Fruit fly (Drosophila melanogaster) whole organism, embryonic: ENCODE measurements around the gene bun.

ENCODE experiments used
- Ada2b ChIP-seq: fragments of 200-800 bp; sonication (Bioruptor generic); IDR thresholded peaks from 2 replicates; pipeline ENCODE4 v1.3.6; 2022; ENCODE audit warnings: missing biosample characterization, missing genetic modification characterization
- Atf-2 ChIP-seq: fragments of 200-800 bp; sonication (Bioruptor generic); optimal IDR thresholded peaks from 2 replicates; lab custom pipeline; 2016; ENCODE audit warnings: missing biosample characterization, missing genetic modification characterization
- CG10147 ChIP-seq: fragments of 200-800 bp; sonication (Bioruptor generic); optimal IDR thresholded peaks from 2 replicates; lab custom pipeline; 2019; ENCODE audit warnings: missing biosample characterization, mild to moderate bottlenecking, missing genetic modification characterization, moderate library complexity
- CG10979 ChIP-seq: fragments of 200-800 bp; sonication (Bioruptor generic); optimal IDR thresholded peaks from 2 replicates; lab custom pipeline; 2018; ENCODE audit warnings: missing biosample characterization, mild to moderate bottlenecking, missing genetic modification characterization, moderate library complexity
- CG14441 ChIP-seq: fragments of 200-800 bp; sonication (Bioruptor generic); IDR thresholded peaks from 2 replicates; pipeline ENCODE4 v1.3.6; 2022; ENCODE audit warnings: missing biosample characterization, missing genetic modification characterization
- CG14860 ChIP-seq: fragments of 200-800 bp; sonication (Bioruptor generic); IDR thresholded peaks from 3 replicates; pipeline ENCODE4 v1.3.6; 2022; ENCODE audit warnings: missing biosample characterization, missing genetic modification characterization; ENCODE audit not compliant: partially characterized antibody
- CG15479 ChIP-seq: fragments of 200-800 bp; sonication (Bioruptor generic); optimal IDR thresholded peaks from 3 replicates; lab custom pipeline; 2019; ENCODE audit warnings: missing biosample characterization, mild to moderate bottlenecking, missing genetic modification characterization, moderate library complexity
- CG17328 ChIP-seq: fragments of 200-800 bp; sonication (Bioruptor generic); IDR thresholded peaks from 2 replicates; pipeline ENCODE4 v1.3.6; 2022; ENCODE audit warnings: missing biosample characterization, missing genetic modification characterization
- CG1792 ChIP-seq: fragments of 200-800 bp; sonication (Bioruptor generic); optimal IDR thresholded peaks from 2 replicates; lab custom pipeline; 2016; ENCODE audit warnings: missing biosample characterization, missing genetic modification characterization
- CG2120 ChIP-seq: fragments of 200-800 bp; sonication (Bioruptor generic); optimal IDR thresholded peaks from 3 replicates; lab custom pipeline; 2016; ENCODE audit warnings: missing biosample characterization, missing genetic modification characterization
- CG2129 ChIP-seq: fragments of 200-800 bp; sonication (Bioruptor generic); IDR thresholded peaks from 2 replicates; pipeline ENCODE4 v1.3.6; 2022; ENCODE audit warnings: missing biosample characterization, missing genetic modification characterization; ENCODE audit not compliant: partially characterized antibody
- CG31388 ChIP-seq: fragments of 200-800 bp; sonication (Bioruptor generic); optimal IDR thresholded peaks from 2 replicates; lab custom pipeline; 2016; ENCODE audit warnings: missing biosample characterization, missing genetic modification characterization
- CG3407 ChIP-seq: fragments of 200-800 bp; sonication (Bioruptor generic); optimal IDR thresholded peaks from 2 replicates; lab custom pipeline; 2018; ENCODE audit warnings: missing biosample characterization, mild to moderate bottlenecking, missing genetic modification characterization
- CG3838 ChIP-seq: fragments of 200-800 bp; sonication (Bioruptor generic); optimal IDR thresholded peaks from 3 replicates; lab custom pipeline; 2016; ENCODE audit warnings: missing biosample characterization, missing genetic modification characterization
- CG4404 ChIP-seq: fragments of 200-800 bp; sonication (Bioruptor generic); IDR thresholded peaks from 2 replicates; pipeline ENCODE4 v1.3.6; 2022; ENCODE audit warnings: missing biosample characterization, missing genetic modification characterization
- CG4730 ChIP-seq: fragments of 200-800 bp; sonication (Bioruptor generic); IDR thresholded peaks from 2 replicates; pipeline ENCODE4 v1.3.6; 2022; ENCODE audit warnings: missing biosample characterization, missing genetic modification characterization
- CG6689 ChIP-seq: fragments of 200-800 bp; sonication (Bioruptor generic); IDR thresholded peaks from 2 replicates; pipeline ENCODE4 v1.3.6; 2022; ENCODE audit warnings: missing biosample characterization, missing genetic modification characterization
- CG7786 ChIP-seq: fragments of 200-800 bp; sonication (Bioruptor generic); optimal IDR thresholded peaks from 2 replicates; lab custom pipeline; 2016; ENCODE audit warnings: missing biosample characterization, missing genetic modification characterization
- CG8944 ChIP-seq: fragments of 200-800 bp; sonication (Bioruptor generic); optimal IDR thresholded peaks from 3 replicates; lab custom pipeline; 2016; ENCODE audit warnings: missing biosample characterization, missing genetic modification characterization
- CG9727 ChIP-seq: fragments of 200-800 bp; sonication (Bioruptor generic); optimal IDR thresholded peaks from 3 replicates; lab custom pipeline; 2017; ENCODE audit warnings: missing biosample characterization, mild to moderate bottlenecking, missing genetic modification characterization
- Dek ChIP-seq: fragments of 200-800 bp; sonication (Bioruptor generic); optimal IDR thresholded peaks from 3 replicates; lab custom pipeline; 2019; ENCODE audit warnings: missing biosample characterization, mild to moderate bottlenecking, missing genetic modification characterization, moderate library complexity
- Doc3 ChIP-seq: fragments of 200-800 bp; sonication (Bioruptor generic); IDR thresholded peaks from 3 replicates; pipeline ENCODE4 v1.3.6; 2022; ENCODE audit warnings: missing biosample characterization, missing genetic modification characterization; ENCODE audit not compliant: partially characterized antibody
- Drgx ChIP-seq: fragments of 200-800 bp; sonication (Bioruptor generic); IDR thresholded peaks from 2 replicates; pipeline ENCODE4 v1.3.6; 2022; ENCODE audit warnings: missing biosample characterization, missing genetic modification characterization
- HHEX ChIP-seq: fragments of 200-800 bp; sonication (Bioruptor generic); optimal IDR thresholded peaks from 3 replicates; lab custom pipeline; 2017; ENCODE audit warnings: missing biosample characterization, mild to moderate bottlenecking, missing genetic modification characterization, missing genetic modification reagents
- HLH3B ChIP-seq: fragments of 200-800 bp; sonication (Bioruptor generic); IDR thresholded peaks from 2 replicates; pipeline ENCODE4 v1.3.6; 2022; ENCODE audit warnings: missing biosample characterization, missing genetic modification characterization
- HLH54F ChIP-seq: fragments of 200-800 bp; sonication (Bioruptor generic); optimal IDR thresholded peaks from 3 replicates; lab custom pipeline; 2016; ENCODE audit warnings: missing biosample characterization, missing genetic modification characterization
- HLHmδ ChIP-seq: fragments of 200-800 bp; sonication (Bioruptor generic); optimal IDR thresholded peaks from 2 replicates; lab custom pipeline; 2018; ENCODE audit warnings: missing biosample characterization, mild to moderate bottlenecking, missing genetic modification characterization, moderate library complexity
- Hr3 ChIP-seq: fragments of 200-800 bp; sonication (Bioruptor generic); optimal IDR thresholded peaks from 3 replicates; lab custom pipeline; 2016; ENCODE audit warnings: missing biosample characterization, missing genetic modification characterization
- Jarid2 ChIP-seq: fragments of 200-800 bp; sonication (Bioruptor generic); optimal IDR thresholded peaks from 3 replicates; lab custom pipeline; 2017; ENCODE audit warnings: mild to moderate bottlenecking, missing biosample characterization, missing genetic modification reagents, missing genetic modification characterization
- Max ChIP-seq: fragments of 200-800 bp; sonication (Bioruptor generic); optimal IDR thresholded peaks from 2 replicates; lab custom pipeline; 2016; ENCODE audit warnings: missing biosample characterization, mild to moderate bottlenecking, missing genetic modification characterization
- Neu2 ChIP-seq: fragments of 200-800 bp; sonication (Bioruptor generic); optimal IDR thresholded peaks from 3 replicates; lab custom pipeline; 2016; ENCODE audit warnings: missing biosample characterization, missing genetic modification characterization, borderline replicate concordance
- NfI ChIP-seq: fragments of 200-800 bp; sonication (Bioruptor generic); optimal IDR thresholded peaks from 3 replicates; lab custom pipeline; 2018; ENCODE audit warnings: missing biosample characterization, mild to moderate bottlenecking, missing genetic modification characterization, moderate library complexity
- Ravus ChIP-seq: fragments of 200-800 bp; sonication (Bioruptor generic); IDR thresholded peaks from 2 replicates; pipeline ENCODE4 v1.3.6; 2022; ENCODE audit warnings: missing biosample characterization, missing genetic modification characterization
- ab ChIP-seq: fragments of 200-800 bp; sonication (Bioruptor generic); optimal IDR thresholded peaks from 2 replicates; lab custom pipeline; 2016; ENCODE audit warnings: missing biosample characterization, missing genetic modification characterization
- amos ChIP-seq: fragments of 200-800 bp; sonication (Bioruptor generic); IDR thresholded peaks from 2 replicates; pipeline ENCODE4 v1.3.6; 2022; ENCODE audit warnings: missing biosample characterization, missing genetic modification characterization; ENCODE audit not compliant: partially characterized antibody
- chm ChIP-seq: fragments of 200-800 bp; sonication (Bioruptor generic); IDR thresholded peaks from 2 replicates; pipeline ENCODE4 v1.3.6; 2022; ENCODE audit warnings: missing biosample characterization, missing genetic modification characterization
- cwo ChIP-seq: fragments of 200-800 bp; sonication (Bioruptor generic); optimal IDR thresholded peaks from 3 replicates; lab custom pipeline; 2017; ENCODE audit warnings: missing biosample characterization, missing genetic modification characterization, mild to moderate bottlenecking, moderate library complexity, missing genetic modification reagents
- disco-r ChIP-seq: fragments of 200-800 bp; sonication (Bioruptor generic); optimal IDR thresholded peaks from 2 replicates; lab custom pipeline; 2016; ENCODE audit warnings: missing biosample characterization, missing genetic modification characterization
- ems ChIP-seq: fragments of 200-800 bp; sonication (Bioruptor generic); optimal IDR thresholded peaks from 3 replicates; lab custom pipeline; 2016; ENCODE audit warnings: missing biosample characterization, missing genetic modification characterization
- ewg ChIP-seq: fragments of 200-800 bp; sonication (Bioruptor generic); optimal IDR thresholded peaks from 3 replicates; lab custom pipeline; 2017; ENCODE audit warnings: mild to moderate bottlenecking, missing biosample characterization, missing genetic modification reagents, missing genetic modification characterization
- gsb ChIP-seq: fragments of 200-800 bp; sonication (Bioruptor generic); IDR thresholded peaks from 2 replicates; pipeline ENCODE4 v1.3.6; 2022; ENCODE audit warnings: missing biosample characterization, missing genetic modification characterization
- gsb-n ChIP-seq: fragments of 200-800 bp; sonication (Bioruptor generic); optimal IDR thresholded peaks from 3 replicates; lab custom pipeline; 2018; ENCODE audit warnings: missing biosample characterization, mild to moderate bottlenecking, missing genetic modification characterization
- org-1 ChIP-seq: fragments of 200-800 bp; sonication (Bioruptor generic); optimal IDR thresholded peaks from 2 replicates; lab custom pipeline; 2017; ENCODE audit warnings: missing biosample characterization, missing genetic modification characterization
- phol ChIP-seq: fragments of 200-800 bp; sonication (Bioruptor generic); optimal IDR thresholded peaks from 3 replicates; lab custom pipeline; 2018; ENCODE audit warnings: missing biosample characterization, mild to moderate bottlenecking, missing genetic modification characterization, moderate library complexity
- pzg ChIP-seq: fragments of 200-800 bp; sonication (Bioruptor generic); optimal IDR thresholded peaks from 3 replicates; lab custom pipeline; 2018; ENCODE audit warnings: missing biosample characterization, mild to moderate bottlenecking, missing genetic modification characterization, moderate library complexity
- tna ChIP-seq: fragments of 200-800 bp; sonication (Bioruptor generic); IDR thresholded peaks from 2 replicates; pipeline ENCODE4 v1.3.6; 2022; ENCODE audit warnings: missing biosample characterization, missing genetic modification characterization; ENCODE audit not compliant: partially characterized antibody
- twi ChIP-seq: fragments of 200-800 bp; optimal IDR thresholded peaks from 2 replicates; lab custom pipeline; 2019; ENCODE audit warnings: missing biosample characterization, mild to moderate bottlenecking, missing genetic modification characterization, moderate library complexity
- vfl ChIP-seq: fragments of 200-800 bp; sonication (Bioruptor generic); optimal IDR thresholded peaks from 2 replicates; lab custom pipeline; 2016; ENCODE audit warnings: missing biosample characterization, missing genetic modification characterization

The bun gene

DNA sequence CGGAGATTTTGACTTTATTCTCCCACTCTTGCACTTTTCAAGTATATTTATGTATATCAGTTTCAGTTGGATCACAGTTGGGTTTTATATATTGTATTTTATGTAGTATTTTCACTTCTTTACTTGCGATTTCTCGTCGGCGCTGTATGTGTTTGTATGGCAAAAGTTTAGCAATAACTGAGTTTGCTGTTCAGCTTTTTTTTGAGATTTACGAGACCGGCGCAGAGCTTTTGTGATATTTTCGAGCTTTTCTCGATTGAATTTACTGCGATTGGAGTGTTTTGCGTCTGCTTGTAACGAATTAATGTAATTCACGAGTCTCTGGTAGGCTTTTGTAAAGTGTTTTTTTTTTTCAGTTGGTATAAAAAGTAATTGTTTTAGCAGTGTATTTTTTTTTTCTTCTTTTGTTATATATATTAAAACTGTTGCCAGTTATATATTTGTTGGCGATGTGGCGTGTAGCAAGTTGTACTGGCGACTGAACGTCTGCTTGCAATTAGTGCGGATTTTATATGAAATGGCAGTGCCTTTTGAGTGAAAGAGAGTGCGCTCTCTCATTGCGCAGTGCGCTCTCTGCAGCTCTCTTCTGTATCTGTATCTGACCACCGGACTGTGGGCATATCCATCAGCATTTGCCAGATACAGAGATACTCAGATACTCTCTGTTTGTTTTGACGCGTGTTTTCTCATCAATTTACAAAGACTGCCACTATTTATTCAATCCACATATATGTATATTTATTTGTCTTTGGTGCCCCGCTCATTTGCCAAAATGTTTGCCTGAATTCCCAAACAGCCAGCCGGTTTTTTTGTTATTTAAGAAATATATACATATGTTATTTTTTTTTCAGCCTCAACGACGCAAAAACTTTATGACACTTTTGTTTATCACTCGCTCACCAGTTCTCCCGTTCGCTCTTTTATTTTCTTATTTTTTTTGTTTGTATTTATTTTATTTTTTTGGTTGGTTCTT is 85.4 kb downstream of the bun start (continued):
- 0 out of 2 replicates have a peak, but pooled peaks have one; percentile 15 for TF ChIP-seq CG6689 (GFP tag; lab: Robert Waterston, UW)
- no peak for TF ChIP-seq gsb (GFP tag; lab: Robert Waterston, UW)
- TF ChIP-seq ewg = peak; percentile 86
- peak; percentile 69 for TF ChIP-seq CG10147 (GFP tag; lab: Kevin White, UChicago)
- TF ChIP-seq CG17328 (GFP tag; lab: Robert Waterston, UW) = peak; percentile 60
- TF ChIP-seq tna (GFP tag; lab: Robert Waterston, UW) = no peak
- no peak for TF ChIP-seq ems (GFP tag; lab: Kevin White, UChicago)
- peak; percentile 49 for TF ChIP-seq CG3838 (GFP tag; lab: Kevin White, UChicago)
- peak; percentile 61 for TF ChIP-seq CG3407
- TF ChIP-seq CG14860 (GFP tag; lab: Robert Waterston, UW) = no peak
- TF ChIP-seq vfl = no peak
- 0 out of 2 replicates have a peak, but pooled peaks have one; percentile 7 for TF ChIP-seq Ada2b (GFP tag; lab: Robert Waterston, UW)
- TF ChIP-seq gsb-n = no peak
- no peak for TF ChIP-seq HLH54F
- TF ChIP-seq Dek (tag; lab: Kevin White, UChicago) = peak; percentile 67
- TF ChIP-seq twi (tag; lab: Kevin White, UChicago) = peak; percentile 72
- TF ChIP-seq Drgx (GFP tag; lab: Robert Waterston, UW) = 0 out of 2 replicates have a peak, but pooled peaks have one; percentile 47
- peak; percentile 75 for TF ChIP-seq HHEX (GFP tag; lab: Kevin White, UChicago)
- peak; percentile 71 for TF ChIP-seq chm (GFP tag; lab: Robert Waterston, UW)
- peak; percentile 75 for TF ChIP-seq Max (GFP tag; lab: Kevin White, UChicago)
- no peak for TF ChIP-seq CG31388 (GFP tag; lab: Kevin White, UChicago)
- no peak for TF ChIP-seq ab
- TF ChIP-seq CG15479 (GFP tag; lab: Kevin White, UChicago) = peak; percentile 85
- no peak for TF ChIP-seq Neu2
- TF ChIP-seq Jarid2 (GFP tag; lab: Kevin White, UChicago) = peak; percentile 88
- TF ChIP-seq org-1 (GFP tag; lab: Kevin White, UChicago) = peak; percentile 67
- peak; percentile 58 for TF ChIP-seq CG2120 (GFP tag; lab: Kevin White, UChicago)
- no peak for TF ChIP-seq Doc3 (GFP tag; lab: Robert Waterston, UW)
- TF ChIP-seq Atf-2 (GFP tag; lab: Kevin White, UChicago) = no peak
- TF ChIP-seq Ravus (GFP tag; lab: Robert Waterston, UW) = no peak
- TF ChIP-seq CG9727 (GFP tag; lab: Kevin White, UChicago) = peak; percentile 78
- no peak; the same call in 1 of the 2 replicates for TF ChIP-seq HLH3B
- no peak for TF ChIP-seq CG4404 (GFP tag; lab: Robert Waterston, UW)
- TF ChIP-seq NfI (GFP tag; lab: Kevin White, UChicago) = peak; percentile 47
- peak; percentile 3 for TF ChIP-seq pzg (GFP tag; lab: Kevin White, UChicago)
- TF ChIP-seq CG10979 (tag; lab: Kevin White, UChicago) = no peak
- peak; percentile 75 for TF ChIP-seq cwo
- no peak for TF ChIP-seq CG2129
- peak; percentile 58 for TF ChIP-seq HLHmδ (GFP tag; lab: Kevin White, UChicago)
- no peak for TF ChIP-seq phol
- TF ChIP-seq CG4730 (GFP tag; lab: Robert Waterston, UW) = no peak
- TF ChIP-seq CG7786 (GFP tag; lab: Kevin White, UChicago) = peak; percentile 6
- TF ChIP-seq amos (GFP tag; lab: Robert Waterston, UW) = no peak; the same call in 1 of the 2 replicates
- no peak for TF ChIP-seq CG1792 (GFP tag; lab: Kevin White, UChicago)
- TF ChIP-seq CG14441 (GFP tag; lab: Robert Waterston, UW) = 0 out of 2 replicates have a peak, but pooled peaks have one; percentile 17
- TF ChIP-seq Hr3 = no peak
- no peak for TF ChIP-seq CG8944 (GFP tag; lab: Kevin White, UChicago)
- peak; percentile 44 for TF ChIP-seq disco-r (GFP tag; lab: Kevin White, UChicago)
